Worm (Caenorhabditis elegans) whole organism, young adult: ENCODE data around the gene K01A2.4.

ENCODE experiments used
- C17E4.6 ChIP-seq: fragments of 200-800 bp; sonication (Bioruptor generic); IDR thresholded peaks from 2 replicates; pipeline ENCODE4 v1.3.6; 2022; ENCODE audit warnings: missing genetic modification reagents, missing genetic modification characterization, missing compliant biosample characterization
- F49E8.2 ChIP-seq: sonication (generic microtip); optimal IDR thresholded peaks from 3 replicates; lab custom pipeline; 2017; ENCODE audit warnings: missing genetic modification characterization, mild to moderate bottlenecking, missing compliant biosample characterization, antibody characterized with exemption, moderate library complexity; ENCODE audit not compliant: insufficient read depth
- K11D2.4 ChIP-seq: fragments of 200-800 bp; sonication (Bioruptor generic); IDR thresholded peaks from 2 replicates; pipeline ENCODE4 v1.3.6; 2022; ENCODE audit warnings: missing genetic modification reagents, missing genetic modification characterization, missing compliant biosample characterization
- K12H6.12 ChIP-seq: fragments of 200-800 bp; sonication (Bioruptor generic); optimal IDR thresholded peaks from 2 replicates; lab custom pipeline; 2018; ENCODE audit warnings: mild to moderate bottlenecking, missing genetic modification characterization, missing compliant biosample characterization
- T07F8.4 ChIP-seq: sonication (generic microtip); optimal IDR thresholded peaks from 2 replicates; lab custom pipeline; 2016; ENCODE audit warnings: mild to moderate bottlenecking, missing genetic modification characterization, moderate library complexity, missing compliant biosample characterization
- T26A5.8 ChIP-seq: sonication (generic microtip); optimal IDR thresholded peaks from 2 replicates; lab custom pipeline; 2016; ENCODE audit warnings: missing genetic modification characterization, missing compliant biosample characterization
- akir-1 ChIP-seq: fragments of 200-800 bp; sonication (Bioruptor generic); optimal IDR thresholded peaks from 2 replicates; lab custom pipeline; 2018; ENCODE audit warnings: mild to moderate bottlenecking, missing genetic modification characterization, moderate library complexity, missing compliant biosample characterization
- ama-1 ChIP-seq, 3 experiments: fragments of 150-350 bp in 1 of 3; sonication (generic microtip) in 2 of 3; optimal IDR thresholded peaks; 2 replicates each; lab custom pipeline; 2014 to 2018; ENCODE audit warnings: missing biosample characterization in 2 of 3, missing genetic modification characterization in 2 of 3, missing genetic modification reagents in 2 of 3
- atf-7 ChIP-seq: sonication (generic microtip); optimal IDR thresholded peaks from 2 replicates; lab custom pipeline; 2017; ENCODE audit warnings: mild to moderate bottlenecking, missing genetic modification characterization, missing compliant biosample characterization
- athp-1 ChIP-seq: sonication (generic microtip); optimal IDR thresholded peaks from 2 replicates; lab custom pipeline; 2017; ENCODE audit warnings: mild to moderate bottlenecking, missing genetic modification characterization, missing compliant biosample characterization
- attf-3 ChIP-seq: fragments of 200-800 bp; sonication (Bioruptor generic); conservative IDR thresholded peaks from 2 replicates; pipeline ENCODE4 v1.3.6; 2022; ENCODE audit warnings: missing genetic modification reagents, missing genetic modification characterization, missing compliant biosample characterization
- cebp-1 ChIP-seq, 2 experiments: fragments of 200-800 bp in 1 of 2; sonication (Bioruptor generic) in 1 of 2; sonication (generic microtip) in 1 of 2; IDR thresholded peaks in 1 of 2; optimal IDR thresholded peaks in 1 of 2; 2 replicates each; pipeline versions ENCODE4 v1.3.6 to Lab custom; 2017 to 2022; ENCODE audit warnings: missing compliant biosample characterization in 2 of 2, missing genetic modification characterization in 2 of 2, mild to moderate bottlenecking in 1 of 2, missing genetic modification reagents in 1 of 2, moderate library complexity in 1 of 2
- ceh-100 ChIP-seq: fragments of 200-800 bp; sonication (Bioruptor generic); IDR thresholded peaks from 2 replicates; pipeline ENCODE4 v1.3.6; 2022; ENCODE audit warnings: missing genetic modification reagents, missing genetic modification characterization, missing compliant biosample characterization
- die-1 ChIP-seq: sonication (generic microtip); optimal IDR thresholded peaks from 2 replicates; lab custom pipeline; 2016; ENCODE audit warnings: missing genotype, mild to moderate bottlenecking, missing genetic modification characterization, missing compliant biosample characterization
- dox-1 ChIP-seq: fragments of 200-800 bp; sonication (Bioruptor generic); IDR thresholded peaks from 2 replicates; pipeline ENCODE4 v1.3.6; 2022; ENCODE audit warnings: missing genetic modification reagents, missing genetic modification characterization, missing compliant biosample characterization
- egl-18 ChIP-seq: fragments of 200-800 bp; sonication (Bioruptor generic); IDR thresholded peaks from 2 replicates; pipeline ENCODE4 v1.3.6; 2022; ENCODE audit warnings: missing genetic modification reagents, missing genetic modification characterization, missing compliant biosample characterization
- egrh-3 ChIP-seq: fragments of 200-800 bp; sonication (Bioruptor generic); IDR thresholded peaks from 2 replicates; pipeline ENCODE4 v1.3.6; 2022; ENCODE audit warnings: missing genetic modification reagents, missing genetic modification characterization, missing compliant biosample characterization
- ets-4 ChIP-seq: fragments of 200-800 bp; sonication (Bioruptor generic); optimal IDR thresholded peaks from 2 replicates; lab custom pipeline; 2018; ENCODE audit warnings: mild to moderate bottlenecking, missing genetic modification characterization, missing compliant biosample characterization
- fkh-3 ChIP-seq: sonication (generic microtip); optimal IDR thresholded peaks from 2 replicates; lab custom pipeline; 2016; ENCODE audit warnings: mild to moderate bottlenecking, missing genetic modification characterization, missing compliant biosample characterization
- gei-17 ChIP-seq: fragments of 200-800 bp; sonication (Bioruptor generic); optimal IDR thresholded peaks from 2 replicates; lab custom pipeline; 2018; ENCODE audit warnings: mild to moderate bottlenecking, missing genetic modification characterization, missing compliant biosample characterization
- hlh-12 ChIP-seq: sonication (generic microtip); optimal IDR thresholded peaks from 2 replicates; lab custom pipeline; 2016; ENCODE audit warnings: missing genetic modification characterization, missing compliant biosample characterization
- hlh-26 ChIP-seq: fragments of 200-800 bp; sonication (Bioruptor generic); conservative IDR thresholded peaks from 2 replicates; pipeline ENCODE4 v1.3.6; 2022; ENCODE audit warnings: missing genetic modification reagents, missing genetic modification characterization, missing compliant biosample characterization
- hmg-1.2 ChIP-seq: fragments of 200-800 bp; sonication (Bioruptor generic); IDR thresholded peaks from 2 replicates; pipeline ENCODE4 v1.3.6; 2022; ENCODE audit warnings: missing genetic modification reagents, missing genetic modification characterization, missing compliant biosample characterization
- hsf-1 ChIP-seq: fragments of 200-800 bp; sonication (Bioruptor generic); IDR thresholded peaks from 2 replicates; pipeline ENCODE4 v1.3.6; 2022; ENCODE audit warnings: missing genetic modification reagents, missing genetic modification characterization, missing compliant biosample characterization
- lin-26 ChIP-seq: fragments of 200-800 bp; sonication (Bioruptor generic); IDR thresholded peaks from 2 replicates; pipeline ENCODE4 v1.3.6; 2022; ENCODE audit warnings: missing genetic modification reagents, missing genetic modification characterization, missing compliant biosample characterization
- madf-3 ChIP-seq: fragments of 200-800 bp; sonication (Bioruptor generic); IDR thresholded peaks from 2 replicates; pipeline ENCODE4 v1.3.6; 2022; ENCODE audit warnings: missing genetic modification reagents, missing genetic modification characterization, missing compliant biosample characterization
- madf-8 ChIP-seq: fragments of 200-800 bp; sonication (Bioruptor generic); conservative IDR thresholded peaks from 2 replicates; pipeline ENCODE4 v1.3.6; 2022; ENCODE audit warnings: missing genetic modification reagents, missing genetic modification characterization, missing compliant biosample characterization
- mcd-1 ChIP-seq: fragments of 200-800 bp; sonication (Bioruptor generic); IDR thresholded peaks from 2 replicates; pipeline ENCODE4 v1.3.6; 2022; ENCODE audit warnings: missing genetic modification reagents, missing genetic modification characterization, missing compliant biosample characterization
- mel-28 ChIP-seq: sonication (generic microtip); optimal IDR thresholded peaks from 2 replicates; lab custom pipeline; 2016; ENCODE audit warnings: borderline replicate concordance, mild to moderate bottlenecking, missing genetic modification characterization, missing compliant biosample characterization
- mxl-1 ChIP-seq: sonication (generic microtip); optimal IDR thresholded peaks from 2 replicates; lab custom pipeline; 2016; ENCODE audit warnings: missing genetic modification characterization, missing compliant biosample characterization
- nfya-2 ChIP-seq: fragments of 200-800 bp; sonication (Bioruptor generic); IDR thresholded peaks from 2 replicates; pipeline ENCODE4 v1.3.6; 2022; ENCODE audit warnings: missing genetic modification reagents, missing genetic modification characterization, missing compliant biosample characterization
- nfyb-1 ChIP-seq: fragments of 200-800 bp; sonication (Bioruptor generic); IDR thresholded peaks from 2 replicates; pipeline ENCODE4 v1.3.6; 2022; ENCODE audit warnings: missing genetic modification reagents, missing genetic modification characterization, missing compliant biosample characterization
- nhr-27 ChIP-seq: fragments of 200-800 bp; sonication (Bioruptor generic); optimal IDR thresholded peaks from 2 replicates; lab custom pipeline; 2018; ENCODE audit warnings: mild to moderate bottlenecking, missing genetic modification characterization, moderate library complexity, missing compliant biosample characterization
- nhr-80 ChIP-seq: sonication (generic microtip); optimal IDR thresholded peaks from 2 replicates; lab custom pipeline; 2016; ENCODE audit warnings: missing genetic modification characterization, missing compliant biosample characterization
- pha-4 ChIP-seq: fragments of 150-350 bp; sonication (generic microtip); optimal IDR thresholded peaks from 2 replicates; lab custom pipeline; 2014; ENCODE audit warnings: missing biosample characterization, missing genetic modification reagents, missing genetic modification characterization
- repo-1 ChIP-seq: sonication (generic microtip); optimal IDR thresholded peaks from 2 replicates; lab custom pipeline; 2017; ENCODE audit warnings: mild to moderate bottlenecking, missing genetic modification characterization, missing compliant biosample characterization
- snpc-1.3 ChIP-seq: sonication (generic microtip); optimal IDR thresholded peaks from 2 replicates; lab custom pipeline; 2017; ENCODE audit warnings: missing genetic modification characterization, mild to moderate bottlenecking, missing compliant biosample characterization, antibody characterized with exemption, moderate library complexity, missing genotype, missing genetic modification reagents; ENCODE audit not compliant: insufficient read depth
- snpc-4 ChIP-seq, 5 experiments: fragments of 150-350 bp in 1 of 5; sonication (generic microtip) in 4 of 5; optimal IDR thresholded peaks; 2 replicates each; lab custom pipeline; 2014 to 2018; ENCODE audit warnings: missing genetic modification characterization in 5 of 5, missing biosample characterization in 3 of 5, antibody characterized with exemption in 2 of 5, mild to moderate bottlenecking in 2 of 5, missing compliant biosample characterization in 2 of 5, missing genotype in 2 of 5, moderate library complexity in 2 of 5, missing genetic modification reagents in 1 of 5
- tlf-1 ChIP-seq: fragments of 200-800 bp; sonication (Bioruptor generic); optimal IDR thresholded peaks from 2 replicates; lab custom pipeline; 2018; ENCODE audit warnings: mild to moderate bottlenecking, missing genetic modification characterization, missing compliant biosample characterization
- unc-62 ChIP-seq: fragments of 150-350 bp; optimal IDR thresholded peaks from 2 replicates; lab custom pipeline; 2014; ENCODE audit warnings: missing biosample characterization, missing genetic modification reagents, missing genetic modification characterization
- ztf-26 ChIP-seq: sonication (generic microtip); optimal IDR thresholded peaks from 2 replicates; lab custom pipeline; 2017; ENCODE audit warnings: missing genetic modification characterization, missing compliant biosample characterization
- ztf-28 ChIP-seq: fragments of 200-800 bp; sonication (Bioruptor generic); IDR thresholded peaks from 2 replicates; pipeline ENCODE4 v1.3.6; 2022; ENCODE audit warnings: missing genetic modification reagents, missing genetic modification characterization, missing compliant biosample characterization

The K01A2.4 gene

DNA sequence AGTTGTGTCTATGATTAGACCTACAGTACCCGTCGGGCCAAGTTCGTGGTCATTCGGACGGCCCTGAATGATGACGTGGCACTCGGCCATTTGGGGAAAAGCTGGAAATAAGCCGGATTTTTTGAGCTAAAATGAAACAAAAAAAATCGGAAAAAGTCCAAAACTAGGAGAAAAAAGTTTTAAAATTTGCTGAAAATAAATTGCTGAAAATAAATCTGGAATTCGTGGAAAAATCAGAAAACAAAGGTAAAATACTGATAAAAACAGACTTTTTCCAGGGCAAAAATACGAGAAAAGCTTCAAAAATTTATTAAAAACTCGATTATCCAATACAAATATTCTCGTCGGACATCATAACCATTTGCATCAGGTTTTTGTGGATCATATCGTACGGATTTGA is 23.7 kb upstream of the K01A2.4 start, which contains the start of gene B0432.9:
Gene B0432.9 (minus strand): TSS at position 101 of the 400 bp plus-strand sequence.
- TF ChIP-seq attf-3 (GFP tag; lab: Robert Waterston, UW) (0 out of 2 replicates have a peak, but pooled peaks have one; percentile 1), nfya-2 (no peak)
- TF ChIP-seq, all 124 proteins: peak for 1

DNA sequence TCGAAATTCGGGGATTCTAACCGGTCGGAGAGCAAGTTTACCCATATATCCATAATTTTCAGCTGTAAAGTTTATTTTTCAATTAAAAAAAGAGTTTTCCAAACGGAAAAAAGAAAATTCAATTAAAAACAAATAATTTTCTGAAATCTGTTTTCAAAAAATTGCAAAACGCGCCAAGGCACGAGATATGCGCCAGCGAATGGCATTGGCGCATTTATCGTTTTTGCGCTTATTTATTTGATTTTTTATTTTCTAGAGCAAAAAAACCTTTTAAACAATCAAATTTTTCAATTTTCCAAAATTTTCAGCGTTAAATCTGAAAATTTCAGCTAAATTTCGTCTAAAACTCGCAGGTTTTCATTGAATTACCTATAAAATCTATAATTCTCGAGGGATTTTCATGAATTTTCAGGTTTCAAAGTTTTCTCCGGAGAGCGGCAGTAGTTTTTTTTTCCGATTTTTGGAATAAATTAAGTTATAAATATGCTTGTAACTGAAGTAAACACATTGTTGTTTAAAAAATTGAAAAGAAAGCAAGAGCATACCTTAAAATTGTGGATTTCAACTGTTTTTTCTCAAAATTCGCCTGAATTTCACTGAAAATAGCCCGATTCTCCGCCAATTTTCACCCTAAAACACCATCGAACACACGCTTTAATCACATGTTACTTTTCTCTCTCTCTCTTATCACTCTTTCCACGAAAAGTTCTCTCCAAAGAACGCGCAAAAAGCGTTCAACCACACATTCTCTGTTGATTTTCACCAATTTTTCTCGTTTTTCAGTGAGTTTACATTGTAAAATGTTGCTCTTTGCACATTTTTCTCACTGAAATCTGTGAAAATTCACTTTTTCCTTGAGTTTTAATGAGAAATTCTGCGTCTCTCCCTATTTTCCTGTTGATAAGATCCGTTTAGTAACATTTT is 21.4 kb upstream of the K01A2.4 start, which contains the start of gene B0432.10:
Gene B0432.10 (minus strand): TSS at position 649 of the 924 bp plus-strand sequence.
- TF ChIP-seq athp-1 (tag; lab: Kevin White, UChicago) (no peak), mxl-1 (tag; lab: Kevin White, UChicago) (no peak), ama-1 (optimal IDR thresholded peaks at IDR 0.05; lab: Kevin White, UChicago) (no peak), ama-1 (GFP tag; optimal IDR thresholded peaks at IDR 0.05; lab: Kevin White, UChicago) (no peak), repo-1 (tag; lab: Kevin White, UChicago) (no peak), hmg-1.2 (GFP tag; lab: Robert Waterston, UW) (peak; percentile 31; the same call in 1 of the 2 replicates), ets-4 (no peak), unc-62 (GFP tag; lab: Kevin White, UChicago) (no peak), F49E8.2 (tag; lab: Kevin White, UChicago) (no peak), akir-1 (GFP tag; lab: Kevin White, UChicago) (no peak), cebp-1 (GFP tag; IDR thresholded peaks at IDR 0.05; lab: Robert Waterston, UW) (no peak), cebp-1 (tag; optimal IDR thresholded peaks at IDR 0.05; lab: Kevin White, UChicago) (peak; percentile 65), dox-1 (GFP tag; lab: Robert Waterston, UW) (peak; percentile 59), egrh-3 (no peak), hsf-1 (GFP tag; lab: Robert Waterston, UW) (no peak), ztf-26 (tag; lab: Kevin White, UChicago) (peak; percentile 36), T26A5.8 (tag; lab: Kevin White, UChicago) (no peak), egl-18 (GFP tag; lab: Robert Waterston, UW) (no peak), hlh-12 (no peak), nfyb-1 (GFP tag; lab: Robert Waterston, UW) (peak; percentile 69; the same call in 1 of the 2 replicates), nhr-80 (tag; lab: Kevin White, UChicago) (peak; percentile 6), snpc-4 (GFP tag; optimal IDR thresholded peaks at IDR 0.05; lab: Kevin White, UChicago) (no peak), snpc-4 (tag; optimal IDR thresholded peaks at IDR 0.05; lab: Kevin White, UChicago) (peak in 3 of 4 experiments; percentile 24 to 52 (median 41)), die-1 (tag; lab: Kevin White, UChicago) (no peak), mcd-1 (GFP tag; lab: Robert Waterston, UW) (peak; percentile 81), fkh-3 (no peak), atf-7 (no peak), hlh-26 (GFP tag; lab: Robert Waterston, UW) (no peak), gei-17 (GFP tag; lab: Kevin White, UChicago) (no peak), mel-28 (tag; lab: Kevin White, UChicago) (no peak), madf-3 (GFP tag; lab: Robert Waterston, UW) (0 out of 2 replicates have a peak, but pooled peaks have one; percentile 26), ztf-28 (GFP tag; lab: Robert Waterston, UW) (no peak), ceh-100 (0 out of 2 replicates have a peak, but pooled peaks have one; percentile 14), nhr-27 (tag; lab: Kevin White, UChicago) (no peak), tlf-1 (GFP tag; lab: Kevin White, UChicago) (peak; percentile 7), snpc-1.3 (tag; lab: Kevin White, UChicago) (peak; percentile 64), lin-26 (GFP tag; lab: Robert Waterston, UW) (no peak), pha-4 (tag; lab: Kevin White, UChicago) (no peak), K12H6.12 (tag; lab: Kevin White, UChicago) (peak; percentile 44), attf-3 (GFP tag; lab: Robert Waterston, UW) (0 out of 2 replicates have a peak, but pooled peaks have one; percentile 20), T07F8.4 (no peak), C17E4.6 (GFP tag; lab: Robert Waterston, UW) (no peak), K11D2.4 (GFP tag; lab: Robert Waterston, UW) (peak; percentile 70; the same call in 1 of the 2 replicates), madf-8 (GFP tag; lab: Robert Waterston, UW) (no peak)
